Worm (Caenorhabditis elegans) whole organism, young adult: ENCODE measurements around the gene patr-1.

Experiments
- B0336.3 ChIP-seq: fragments of 200-800 bp; sonication (Bioruptor generic); IDR thresholded peaks from 2 replicates; pipeline ENCODE4 v1.3.6; 2022; ENCODE audit warnings: missing genetic modification characterization, missing compliant biosample characterization
- D2030.7 ChIP-seq: fragments of 200-800 bp; sonication (Bioruptor generic); IDR thresholded peaks from 2 replicates; pipeline ENCODE4 v1.3.6; 2022; ENCODE audit warnings: missing genetic modification reagents, missing genetic modification characterization, missing compliant biosample characterization
- ama-1 ChIP-seq, 3 experiments: fragments of 150-350 bp in 1 of 3; sonication (generic microtip) in 2 of 3; optimal IDR thresholded peaks; 2 replicates each; lab custom pipeline; 2014 to 2018; ENCODE audit warnings: missing biosample characterization in 2 of 3, missing genetic modification characterization in 2 of 3, missing genetic modification reagents in 2 of 3
- cebp-1 ChIP-seq, 2 experiments: fragments of 200-800 bp in 1 of 2; sonication (Bioruptor generic) in 1 of 2; sonication (generic microtip) in 1 of 2; IDR thresholded peaks in 1 of 2; optimal IDR thresholded peaks in 1 of 2; 2 replicates each; pipeline versions ENCODE4 v1.3.6 to Lab custom; 2017 to 2022; ENCODE audit warnings: missing compliant biosample characterization in 2 of 2, missing genetic modification characterization in 2 of 2, mild to moderate bottlenecking in 1 of 2, missing genetic modification reagents in 1 of 2, moderate library complexity in 1 of 2
- chd-7 ChIP-seq: sonication (generic microtip); optimal IDR thresholded peaks from 2 replicates; lab custom pipeline; 2016; ENCODE audit warnings: mild to moderate bottlenecking, missing genetic modification characterization, moderate library complexity, missing compliant biosample characterization
- hsf-1 ChIP-seq: fragments of 200-800 bp; sonication (Bioruptor generic); IDR thresholded peaks from 2 replicates; pipeline ENCODE4 v1.3.6; 2022; ENCODE audit warnings: missing genetic modification reagents, missing genetic modification characterization, missing compliant biosample characterization
- lin-40 ChIP-seq: sonication (generic microtip); optimal IDR thresholded peaks from 2 replicates; lab custom pipeline; 2016; ENCODE audit warnings: missing genetic modification characterization, mild to moderate bottlenecking, missing compliant biosample characterization, missing genotype, missing genetic modification reagents
- mes-4 ChIP-seq: sonication (generic microtip); optimal IDR thresholded peaks from 2 replicates; lab custom pipeline; 2016; ENCODE audit warnings: missing genotype, missing genetic modification characterization, missing compliant biosample characterization
- nhr-80 ChIP-seq: sonication (generic microtip); optimal IDR thresholded peaks from 2 replicates; lab custom pipeline; 2016; ENCODE audit warnings: missing genetic modification characterization, missing compliant biosample characterization
- pha-4 ChIP-seq: fragments of 150-350 bp; sonication (generic microtip); optimal IDR thresholded peaks from 2 replicates; lab custom pipeline; 2014; ENCODE audit warnings: missing biosample characterization, missing genetic modification reagents, missing genetic modification characterization
- repo-1 ChIP-seq: sonication (generic microtip); optimal IDR thresholded peaks from 2 replicates; lab custom pipeline; 2017; ENCODE audit warnings: mild to moderate bottlenecking, missing genetic modification characterization, missing compliant biosample characterization
- unc-62 ChIP-seq: fragments of 150-350 bp; optimal IDR thresholded peaks from 2 replicates; lab custom pipeline; 2014; ENCODE audit warnings: missing biosample characterization, missing genetic modification reagents, missing genetic modification characterization
- zim-3 ChIP-seq: sonication (generic microtip); optimal IDR thresholded peaks from 2 replicates; lab custom pipeline; 2017; ENCODE audit warnings: mild to moderate bottlenecking, missing genetic modification characterization, moderate library complexity, missing compliant biosample characterization

- TF ChIP-seq zim-3 (no peak), unc-62 (no peak), D2030.7 (GFP tag; lab: Robert Waterston, UW) (no peak), nhr-80 (tag; lab: Kevin White, UChicago) (no peak), hsf-1 (GFP tag; lab: Robert Waterston, UW) (no peak), ama-1 (optimal IDR thresholded peaks at IDR 0.05; lab: Kevin White, UChicago) (no peak), ama-1 (GFP tag; optimal IDR thresholded peaks at IDR 0.05; lab: Kevin White, UChicago) (no peak), chd-7 (tag; lab: Kevin White, UChicago) (no peak), repo-1 (tag; lab: Kevin White, UChicago) (no peak), mes-4 (no peak), pha-4 (tag; lab: Kevin White, UChicago) (no peak), B0336.3 (GFP tag; lab: Robert Waterston, UW) (no peak), cebp-1 (GFP tag; IDR thresholded peaks at IDR 0.05; lab: Robert Waterston, UW) (no peak), cebp-1 (tag; optimal IDR thresholded peaks at IDR 0.05; lab: Kevin White, UChicago) (no peak), lin-40 (no peak)
Measured at ce11 chrII:11753186-11753585, 24.6 kb downstream of the patr-1 start.
